Worm (Caenorhabditis elegans): ENCODE measurements around the gene algn-6.

Gene algn-6

ce11 chrII:8047264-8047663 lies 7.7 kb downstream of the algn-6 start, which contains the start of gene apn-1:
Gene apn-1, plus strand, starts transcription at chrII:8047564.
- TF ChIP-seq unc-39 (tag; optimal IDR thresholded peaks at IDR 0.05) (no peak), lsy-12 (tag; optimal IDR thresholded peaks at IDR 0.05) (no peak), nhr-23 (tag; optimal IDR thresholded peaks at IDR 0.05) (no peak), ztf-4 (tag; optimal IDR thresholded peaks at IDR 0.05) (no peak), mdl-1 (tag; optimal IDR thresholded peaks at IDR 0.05) (no peak), nhr-237 (tag; optimal IDR thresholded peaks at IDR 0.05) (no peak), skn-1 (tag; optimal IDR thresholded peaks at IDR 0.05) (no peak), nhr-77 (tag; optimal IDR thresholded peaks at IDR 0.05) (no peak), pqm-1 (tag; optimal IDR thresholded peaks at IDR 0.05) (no peak), ama-1 (optimal IDR thresholded peaks at IDR 0.05) (no peak), fkh-2 (tag; optimal IDR thresholded peaks at IDR 0.05) (no peak), sea-2 (GFP tag; optimal IDR thresholded peaks at IDR 0.05) (no peak)

DNA sequence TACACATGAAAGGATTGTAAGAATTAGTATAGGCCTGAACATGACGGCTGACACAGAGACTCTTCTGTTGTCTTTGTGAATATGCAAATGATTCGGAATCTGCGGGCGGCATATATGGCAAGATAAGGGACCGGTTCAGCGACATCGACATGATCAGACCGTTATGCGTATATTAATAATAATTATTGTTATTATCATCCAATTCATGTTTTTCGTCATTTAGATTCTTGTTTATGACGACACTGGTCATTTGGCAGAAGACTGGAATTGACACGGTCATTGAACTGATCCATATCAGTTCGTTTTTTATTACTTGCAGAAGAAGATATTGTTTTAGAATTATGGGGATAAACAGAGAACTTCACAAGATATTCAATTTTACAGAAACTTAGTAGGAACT lies 10.9 kb downstream of the algn-6 start, which contains the start of gene mtre-1:
Gene mtre-1, minus strand, starts transcription at position 101 of the 400 bp plus-strand sequence.
- TF ChIP-seq fos-1 (tag; optimal IDR thresholded peaks at IDR 0.05) = no peak
- TF ChIP-seq pha-4 (tag; optimal IDR thresholded peaks at IDR 0.05) = no peak
- no peak for TF ChIP-seq elt-2 (tag; optimal IDR thresholded peaks at IDR 0.05)
- no peak for TF ChIP-seq nhr-25 (tag; optimal IDR thresholded peaks at IDR 0.05)
- no peak for TF ChIP-seq elt-3 (tag; optimal IDR thresholded peaks at IDR 0.05)
- no peak for TF ChIP-seq mml-1 (tag; optimal IDR thresholded peaks at IDR 0.05)
- TF ChIP-seq unc-39 (tag; optimal IDR thresholded peaks at IDR 0.05) = no peak
- TF ChIP-seq nhr-28 (tag; optimal IDR thresholded peaks at IDR 0.05) = no peak
- no peak for TF ChIP-seq nhr-43 (tag; optimal IDR thresholded peaks at IDR 0.05; ENCODE audit: poor library complexity, severe bottlenecking)
- TF ChIP-seq lsy-12 (tag; optimal IDR thresholded peaks at IDR 0.05) = no peak
- TF ChIP-seq aly-2 (tag; optimal IDR thresholded peaks at IDR 0.05) = no peak
- TF ChIP-seq fkh-10 (GFP tag; optimal IDR thresholded peaks at IDR 0.05) = no peak
- TF ChIP-seq lin-39 (tag; optimal IDR thresholded peaks at IDR 0.05) = no peak

ce11 chrII:8051330-8051729 lies 11.7 kb downstream of the algn-6 start:
- TF ChIP-seq eor-1 (tag; optimal IDR thresholded peaks at IDR 0.05) = no peak
- TF ChIP-seq nhr-67 (tag; optimal IDR thresholded peaks at IDR 0.05) = no peak
- TF ChIP-seq nhr-77 (tag; optimal IDR thresholded peaks at IDR 0.05) = no peak
- TF ChIP-seq nhr-43 (tag; optimal IDR thresholded peaks at IDR 0.05; ENCODE audit: poor library complexity, severe bottlenecking) = no peak
- TF ChIP-seq daf-12 (tag; optimal IDR thresholded peaks at IDR 0.05) = no peak
- TF ChIP-seq fkh-2 (tag; optimal IDR thresholded peaks at IDR 0.05) = no peak
- TF ChIP-seq jun-1 (tag; optimal IDR thresholded peaks at IDR 0.05) = no peak
- TF ChIP-seq ceh-82 (tag; optimal IDR thresholded peaks at IDR 0.05) = no peak

- no peak for TF ChIP-seq ceh-9 (tag; optimal IDR thresholded peaks at IDR 0.05)
Observed at ce11 chrII:8052172-8052571, 12.6 kb downstream of the algn-6 start.

DNA sequence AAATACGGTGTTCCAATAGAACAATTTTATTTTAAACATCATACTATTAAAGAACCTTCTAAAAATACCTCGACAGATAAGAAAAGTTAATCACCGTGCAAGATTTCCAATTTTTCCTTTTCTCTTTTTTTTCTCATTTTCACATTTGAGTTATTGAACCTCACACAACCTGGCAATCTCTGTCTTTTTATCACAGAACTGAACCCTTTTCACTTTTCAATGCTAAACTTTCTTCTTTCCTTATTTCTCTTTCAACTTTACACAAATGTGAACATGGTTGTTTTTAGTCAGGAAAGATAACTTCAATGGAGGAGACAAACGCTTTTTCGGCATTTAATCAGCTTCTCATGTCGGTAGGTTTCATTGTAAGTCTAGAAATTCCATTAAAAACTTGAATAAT lies 13.2 kb downstream of the algn-6 start, which contains the start of gene T05H10.4:
Gene T05H10.4, plus strand, starts transcription at position 301 of the 400 bp plus-strand sequence.
- TF ChIP-seq nfya-1 (tag; optimal IDR thresholded peaks at IDR 0.05; ENCODE audit: insufficient read depth) (no peak), lsy-12 (tag; optimal IDR thresholded peaks at IDR 0.05) (no peak), ztf-4 (tag; optimal IDR thresholded peaks at IDR 0.05) (no peak), elt-1 (tag; optimal IDR thresholded peaks at IDR 0.05) (no peak), unc-62 (GFP tag; optimal IDR thresholded peaks at IDR 0.05) (no peak), lin-39 (tag; optimal IDR thresholded peaks at IDR 0.05) (no peak), ama-1 (optimal IDR thresholded peaks at IDR 0.05) (no peak), mml-1 (tag; optimal IDR thresholded peaks at IDR 0.05) (no peak), lin-15B (tag; optimal IDR thresholded peaks at IDR 0.05) (no peak), eor-1 (tag; optimal IDR thresholded peaks at IDR 0.05) (no peak), nhr-67 (tag; optimal IDR thresholded peaks at IDR 0.05) (no peak), nhr-25 (tag; optimal IDR thresholded peaks at IDR 0.05) (no peak), skn-1 (tag; optimal IDR thresholded peaks at IDR 0.05) (no peak), nhr-76 (tag; optimal IDR thresholded peaks at IDR 0.05) (no peak)

Data from whole organism, L3 larva.